Worm (Caenorhabditis elegans) whole organism, L3 larva: ENCODE results near the gene C04G2.5.

ENCODE experiments used
- elt-3 ChIP-seq, 3 experiments: fragments of 150-350 bp in 1 of 3; sonication (generic microtip) in 2 of 3; optimal IDR thresholded peaks; 2 replicates in 2 of 3; 4 replicates in 1 of 3; lab custom pipeline; 2014 to 2017; ENCODE audit warnings: missing biosample characterization in 3 of 3, missing genetic modification characterization in 3 of 3
- mdl-1 ChIP-seq: fragments of 150-350 bp; optimal IDR thresholded peaks from 2 replicates; lab custom pipeline; 2014; ENCODE audit warnings: missing biosample characterization, missing genetic modification characterization
- nfya-1 ChIP-seq: sonication (generic microtip); optimal IDR thresholded peaks from 2 replicates; lab custom pipeline; 2017; ENCODE audit warnings: missing genetic modification characterization, mild to moderate bottlenecking, missing compliant biosample characterization, antibody characterized with exemption, moderate library complexity; ENCODE audit not compliant: insufficient read depth
- nhr-23 ChIP-seq: fragments of 150-350 bp; optimal IDR thresholded peaks from 2 replicates; lab custom pipeline; 2014; ENCODE audit warnings: missing biosample characterization, missing genetic modification reagents, missing genetic modification characterization
- nhr-76 ChIP-seq: fragments of 150-350 bp; sonication (generic microtip); optimal IDR thresholded peaks from 5 replicates; lab custom pipeline; 2014; ENCODE audit warnings: missing biosample characterization, missing genetic modification characterization
- tbx-2 ChIP-seq: sonication (generic microtip); optimal IDR thresholded peaks from 2 replicates; lab custom pipeline; 2016; ENCODE audit warnings: mild to moderate bottlenecking, missing genetic modification characterization, missing compliant biosample characterization
- unc-62 ChIP-seq: fragments of 150-350 bp; sonication (generic microtip); optimal IDR thresholded peaks from 4 replicates; lab custom pipeline; 2014; ENCODE audit warnings: missing biosample characterization, missing genetic modification reagents, missing genetic modification characterization

ce11 chrIV:10048268-10048667 is 46.8 kb downstream of the C04G2.5 start:
- TF ChIP-seq unc-62 (GFP tag; lab: Kevin White, UChicago) (no peak), tbx-2 (tag; lab: Kevin White, UChicago) (no peak), mdl-1 (no peak), nfya-1 (tag; lab: Kevin White, UChicago) (no peak), nhr-23 (tag; lab: Kevin White, UChicago) (no peak), elt-3 (tag; optimal IDR thresholded peaks at IDR 0.05; lab: Kevin White, UChicago) (no peak), nhr-76 (tag; lab: Kevin White, UChicago) (no peak)
